Worm (Caenorhabditis elegans): ENCODE measurements around the gene ZK813.2.
A peak's percentile ranks its signal among the peaks of the same experiment; 100 is the strongest.

The ZK813.2 gene

ce11 chrX:3403195-3403594 is 40.4 kb upstream of the ZK813.2 start, which contains the start of gene vit-5:
Gene vit-5, plus strand, starts transcription at chrX:3403471.
- no peak for TF ChIP-seq aly-2 (tag; optimal IDR thresholded peaks at IDR 0.05)
- TF ChIP-seq lsy-2 (tag; optimal IDR thresholded peaks at IDR 0.05) = no peak
- no peak for TF ChIP-seq xbp-1 (tag; optimal IDR thresholded peaks at IDR 0.05)
- TF ChIP-seq efl-3 (GFP tag; optimal IDR thresholded peaks at IDR 0.05) = no peak
- no peak for TF ChIP-seq pqm-1 (tag; optimal IDR thresholded peaks at IDR 0.05)
- no peak for TF ChIP-seq elt-2 (tag; optimal IDR thresholded peaks at IDR 0.05)
- TF ChIP-seq skn-1 (tag; optimal IDR thresholded peaks at IDR 0.05) = no peak
- TF ChIP-seq hpl-2 (GFP tag; optimal IDR thresholded peaks at IDR 0.05) = no peak
- no peak for TF ChIP-seq F16B12.6 (tag; optimal IDR thresholded peaks at IDR 0.05)
- TF ChIP-seq isw-1 (GFP tag; IDR thresholded peaks at IDR 0.05) = no peak
- no peak for TF ChIP-seq mab-9 (GFP tag; IDR thresholded peaks at IDR 0.05)

ce11 chrX:3408717-3409303 is 34.8 kb upstream of the ZK813.2 start:
- TF ChIP-seq dpl-1 (GFP tag; optimal IDR thresholded peaks at IDR 0.05) (no peak), sptf-1 (tag; optimal IDR thresholded peaks at IDR 0.05) (no peak), unc-130 (tag; optimal IDR thresholded peaks at IDR 0.05) (no peak), zip-4 (GFP tag; optimal IDR thresholded peaks at IDR 0.05) (no peak), skn-1 (tag; optimal IDR thresholded peaks at IDR 0.05) (no peak), F16B12.6 (tag; optimal IDR thresholded peaks at IDR 0.05) (no peak), unc-86 (tag; optimal IDR thresholded peaks at IDR 0.05) (no peak), nhr-84 (tag; optimal IDR thresholded peaks at IDR 0.05) (no peak), nhr-20 (tag; optimal IDR thresholded peaks at IDR 0.05) (no peak), lin-14 (GFP tag; optimal IDR thresholded peaks at IDR 0.05) (no peak), ceh-8 (GFP tag; optimal IDR thresholded peaks at IDR 0.05) (no peak), pqm-1 (tag; optimal IDR thresholded peaks at IDR 0.05) (no peak), fkh-8 (tag; optimal IDR thresholded peaks at IDR 0.05) (no peak)

- TF ChIP-seq rnt-1 (tag; optimal IDR thresholded peaks at IDR 0.05) (peak; percentile 38), efl-1 (optimal IDR thresholded peaks at IDR 0.05) (no peak), efl-1 (GFP tag; optimal IDR thresholded peaks at IDR 0.05 in 1 of 2) (peak in 1 of 2 experiments; percentile 66), nhr-20 (tag; optimal IDR thresholded peaks at IDR 0.05) (no peak), lin-14 (GFP tag; optimal IDR thresholded peaks at IDR 0.05) (peak; percentile 53)
Observed at ce11 chrX:3411565-3412022, 32.0 kb upstream of the ZK813.2 start, which contains the start of gene unc-78. Gene unc-78, minus strand, starts transcription at chrX:3411615.

- TF ChIP-seq grh-1 (GFP tag; IDR thresholded peaks at IDR 0.05) = 0 out of 2 replicates have a peak, but pooled peaks have one; percentile 34
- no peak for TF ChIP-seq lin-39 (tag; optimal IDR thresholded peaks at IDR 0.05)
- no peak for TF ChIP-seq unc-130 (tag; optimal IDR thresholded peaks at IDR 0.05)
- peak; percentile 68 for TF ChIP-seq blmp-1 (tag; optimal IDR thresholded peaks at IDR 0.05)
- TF ChIP-seq tlp-1 (tag; optimal IDR thresholded peaks at IDR 0.05) = no peak
- TF ChIP-seq unc-98 (GFP tag; IDR thresholded peaks at IDR 0.05) = no peak
- TF ChIP-seq lin-13 (GFP tag; optimal IDR thresholded peaks at IDR 0.05) = no peak
- TF ChIP-seq xbp-1 (tag; optimal IDR thresholded peaks at IDR 0.05) = no peak
- peak; percentile 85 for TF ChIP-seq nhr-85 (tag)
- peak; percentile 21 for TF ChIP-seq snu-23 (GFP tag; optimal IDR thresholded peaks at IDR 0.05)
- TF ChIP-seq dpl-1 (GFP tag; optimal IDR thresholded peaks at IDR 0.05) = no peak
- no peak for TF ChIP-seq fkh-8 (tag; optimal IDR thresholded peaks at IDR 0.05)
- peak; percentile 6 for TF ChIP-seq nhr-90 (tag; optimal IDR thresholded peaks at IDR 0.05; ENCODE audit: poor library complexity)
- TF ChIP-seq tbx-2 (tag; optimal IDR thresholded peaks at IDR 0.05) = no peak
- no peak for TF ChIP-seq lir-3 (tag; optimal IDR thresholded peaks at IDR 0.05; ENCODE audit: poor library complexity)
- peak; percentile 17 for TF ChIP-seq mep-1 (tag; optimal IDR thresholded peaks at IDR 0.05)
- TF ChIP-seq elt-3 (tag; optimal IDR thresholded peaks at IDR 0.05) = peak in 1 of 6 experiments; percentile 18
- TF ChIP-seq lin-14 (GFP tag; optimal IDR thresholded peaks at IDR 0.05) = peak; percentile 89
- TF ChIP-seq ceh-63 (GFP tag; optimal IDR thresholded peaks at IDR 0.05) = no peak
Observed at ce11 chrX:3414660-3415144, 28.9 kb upstream of the ZK813.2 start, which contains the start of gene dhs-27. Gene dhs-27, minus strand, starts transcription at chrX:3414710.

Measured in whole organism, L1 larva.